Worm (Caenorhabditis elegans) whole organism, early embryonic: ENCODE data around the gene F59B10.4.

Source experiments
- B0310.2 ChIP-seq: sonication (generic microtip); optimal IDR thresholded peaks from 2 replicates; lab custom pipeline; 2016; ENCODE audit warnings: mild to moderate bottlenecking, missing genetic modification characterization, missing compliant biosample characterization
- F13C5.2 ChIP-seq: sonication (generic microtip); optimal IDR thresholded peaks from 2 replicates; lab custom pipeline; 2017; ENCODE audit warnings: mild to moderate bottlenecking, missing genetic modification characterization, inconsistent platforms, missing compliant biosample characterization
- aly-1 ChIP-seq: sonication (generic microtip); optimal IDR thresholded peaks from 2 replicates; lab custom pipeline; 2016; ENCODE audit warnings: missing genetic modification characterization, missing compliant biosample characterization
- ama-1 ChIP-seq: fragments of 150-350 bp; optimal IDR thresholded peaks from 2 replicates; lab custom pipeline; 2014
- ceh-13 ChIP-seq: fragments of 200-800 bp; sonication (Bioruptor generic); optimal IDR thresholded peaks from 2 replicates; lab custom pipeline; 2018; ENCODE audit warnings: mild to moderate bottlenecking, missing genetic modification characterization, missing compliant biosample characterization
- ceh-36 ChIP-seq: sonication (generic microtip); optimal IDR thresholded peaks from 2 replicates; lab custom pipeline; 2016; ENCODE audit warnings: missing genetic modification characterization, inconsistent platforms, missing compliant biosample characterization
- ets-7 ChIP-seq: sonication (generic microtip); optimal IDR thresholded peaks from 2 replicates; lab custom pipeline; 2016; ENCODE audit warnings: missing genotype, missing genetic modification characterization, missing compliant biosample characterization
- flt-1 ChIP-seq: fragments of 200-800 bp; sonication (Bioruptor generic); IDR thresholded peaks from 2 replicates; pipeline ENCODE4 v1.3.6; 2022; ENCODE audit warnings: missing genetic modification characterization, missing compliant biosample characterization
- hmbx-1 ChIP-seq: sonication (generic microtip); optimal IDR thresholded peaks from 2 replicates; lab custom pipeline; 2016; ENCODE audit warnings: mild to moderate bottlenecking, missing genetic modification characterization, missing compliant biosample characterization
- hmg-4 ChIP-seq: fragments of 200-800 bp; sonication (Bioruptor generic); optimal IDR thresholded peaks from 2 replicates; lab custom pipeline; 2018; ENCODE audit warnings: mild to moderate bottlenecking, missing genetic modification characterization, missing compliant biosample characterization
- hnd-1 ChIP-seq: sonication (generic microtip); optimal IDR thresholded peaks from 2 replicates; lab custom pipeline; 2016; ENCODE audit warnings: missing genetic modification characterization, missing compliant biosample characterization
- pes-1 ChIP-seq: fragments of 200-800 bp; sonication (Bioruptor generic); IDR thresholded peaks from 2 replicates; pipeline ENCODE4 v1.3.6; 2022; ENCODE audit warnings: missing genetic modification reagents, missing genetic modification characterization, missing compliant biosample characterization
- scrt-1 ChIP-seq: fragments of 200-800 bp; sonication (Bioruptor generic); IDR thresholded peaks from 2 replicates; pipeline ENCODE4 v1.3.6; 2022; ENCODE audit warnings: missing genetic modification characterization, missing compliant biosample characterization
- sea-1 ChIP-seq: fragments of 200-800 bp; sonication (Bioruptor generic); conservative IDR thresholded peaks from 2 replicates; pipeline ENCODE4 v1.3.6; 2022; ENCODE audit warnings: missing genetic modification characterization, missing compliant biosample characterization
- tbx-11 ChIP-seq: fragments of 200-800 bp; sonication (Bioruptor generic); IDR thresholded peaks from 2 replicates; pipeline ENCODE4 v1.3.6; 2022; ENCODE audit warnings: missing genetic modification characterization, missing compliant biosample characterization
- tbx-37 ChIP-seq: fragments of 200-800 bp; sonication (Bioruptor generic); conservative IDR thresholded peaks from 2 replicates; pipeline ENCODE4 v1.3.6; 2022; ENCODE audit warnings: missing genetic modification reagents, missing genetic modification characterization, missing compliant biosample characterization
- tra-4 ChIP-seq: sonication (generic microtip); optimal IDR thresholded peaks from 2 replicates; lab custom pipeline; 2017; ENCODE audit warnings: missing genetic modification characterization, missing compliant biosample characterization

The F59B10.4 gene

ce11 chrII:10551985-10552736 is 33.2 kb upstream of the F59B10.4 start:
- TF ChIP-seq scrt-1 (no peak), ceh-13 (no peak), B0310.2 (no peak), ama-1 (lab: Kevin White, UChicago) (no peak), ets-7 (tag; lab: Kevin White, UChicago) (no peak), sea-1 (GFP tag; lab: Robert Waterston, UW) (no peak), hnd-1 (tag; lab: Kevin White, UChicago) (no peak), tbx-37 (GFP tag; lab: Robert Waterston, UW) (no peak), hmbx-1 (tag; lab: Kevin White, UChicago) (no peak), hmg-4 (GFP tag; lab: Kevin White, UChicago) (no peak), ceh-36 (no peak), F13C5.2 (tag; lab: Kevin White, UChicago) (no peak), tbx-11 (GFP tag; lab: Robert Waterston, UW) (no peak), pes-1 (GFP tag; lab: Robert Waterston, UW) (no peak), tra-4 (no peak)

ce11 chrII:10550872-10551647 is 32.1 kb upstream of the F59B10.4 start:
- TF ChIP-seq ceh-13 (no peak), sea-1 (GFP tag; lab: Robert Waterston, UW) (no peak), ets-7 (tag; lab: Kevin White, UChicago) (no peak), ama-1 (lab: Kevin White, UChicago) (no peak), F13C5.2 (tag; lab: Kevin White, UChicago) (no peak), flt-1 (no peak), scrt-1 (no peak), hnd-1 (tag; lab: Kevin White, UChicago) (no peak), aly-1 (tag; lab: Kevin White, UChicago) (no peak), hmbx-1 (tag; lab: Kevin White, UChicago) (no peak), tbx-11 (GFP tag; lab: Robert Waterston, UW) (no peak), B0310.2 (no peak), hmg-4 (GFP tag; lab: Kevin White, UChicago) (no peak), pes-1 (GFP tag; lab: Robert Waterston, UW) (no peak), ceh-36 (no peak), tbx-37 (GFP tag; lab: Robert Waterston, UW) (no peak), tra-4 (no peak)

- TF ChIP-seq hmbx-1 (tag; lab: Kevin White, UChicago) = no peak
- TF ChIP-seq hmg-4 (GFP tag; lab: Kevin White, UChicago) = no peak
- no peak for TF ChIP-seq hnd-1 (tag; lab: Kevin White, UChicago)
- no peak for TF ChIP-seq ceh-36
- TF ChIP-seq tbx-37 (GFP tag; lab: Robert Waterston, UW) = no peak
- TF ChIP-seq scrt-1 = no peak
- TF ChIP-seq sea-1 (GFP tag; lab: Robert Waterston, UW) = no peak
- no peak for TF ChIP-seq tra-4
- TF ChIP-seq B0310.2 = no peak
- no peak for TF ChIP-seq ceh-13
- no peak for TF ChIP-seq pes-1 (GFP tag; lab: Robert Waterston, UW)
- no peak for TF ChIP-seq ets-7 (tag; lab: Kevin White, UChicago)
Observed at ce11 chrII:10550173-10550572, 31.3 kb upstream of the F59B10.4 start.

- TF ChIP-seq tbx-37 (GFP tag; lab: Robert Waterston, UW) (no peak), hmg-4 (GFP tag; lab: Kevin White, UChicago) (peak; percentile 61), B0310.2 (no peak), ceh-36 (no peak), ets-7 (tag; lab: Kevin White, UChicago) (no peak), flt-1 (peak; percentile 54), hmbx-1 (tag; lab: Kevin White, UChicago) (no peak), pes-1 (GFP tag; lab: Robert Waterston, UW) (no peak), F13C5.2 (tag; lab: Kevin White, UChicago) (peak; percentile 56), tra-4 (no peak), scrt-1 (peak; percentile 59; the same call in 1 of the 2 replicates), aly-1 (tag; lab: Kevin White, UChicago) (no peak), ceh-13 (no peak), hnd-1 (tag; lab: Kevin White, UChicago) (no peak), ama-1 (lab: Kevin White, UChicago) (peak; percentile 28)
Observed at ce11 chrII:10548778-10549671, 30.1 kb upstream of the F59B10.4 start.

ce11 chrII:10547803-10548693 is 29.1 kb upstream of the F59B10.4 start:
- peak; percentile 40 for TF ChIP-seq hmg-4 (GFP tag; lab: Kevin White, UChicago)
- peak; percentile 0 for TF ChIP-seq ama-1 (lab: Kevin White, UChicago)
- TF ChIP-seq ceh-36 = no peak
- no peak for TF ChIP-seq ceh-13
- no peak for TF ChIP-seq pes-1 (GFP tag; lab: Robert Waterston, UW)
